Fruit fly (Drosophila melanogaster) whole organism: Measurements from ENCODE around the gene Kebab.

ENCODE experiments used
- Dll ChIP-seq: fragments of >200 bp; optimal IDR thresholded peaks from 2 replicates; lab custom pipeline; 2017
- EcR ChIP-seq, 2 experiments: fragments of >200 bp; optimal IDR thresholded peaks; 2 replicates each; lab custom pipeline; 2017; ENCODE audit warnings: missing biosample characterization in 2 of 2, missing genetic modification characterization in 2 of 2, missing genetic modification reagents in 2 of 2
- pan ChIP-seq: fragments of >200 bp; optimal IDR thresholded peaks from 2 replicates; lab custom pipeline; 2017
- psq ChIP-seq: fragments of >200 bp; optimal IDR thresholded peaks from 2 replicates; lab custom pipeline; 2017
- usp ChIP-seq: fragments of >200 bp; optimal IDR thresholded peaks from 2 replicates; lab custom pipeline; 2017; ENCODE audit warnings: missing biosample characterization, missing genetic modification characterization, mixed read lengths

- TF ChIP-seq Dll (no peak), pan (lab: Kevin White, UChicago) (no peak), usp (no peak), psq (lab: Kevin White, UChicago) (no peak), EcR (GFP tag; optimal IDR thresholded peaks at IDR 0.05; lab: Kevin White, UChicago) (no peak)
These were observed 34.3 kb downstream of the Kebab start, which contains the start of gene CG12674 for dm6 chr2L:2079619-2080018.
